Fruit fly (Drosophila melanogaster): ENCODE measurements around the gene bond.
A peak's percentile ranks its signal among the peaks of the same experiment; 100 is the strongest.

bond gene

DNA sequence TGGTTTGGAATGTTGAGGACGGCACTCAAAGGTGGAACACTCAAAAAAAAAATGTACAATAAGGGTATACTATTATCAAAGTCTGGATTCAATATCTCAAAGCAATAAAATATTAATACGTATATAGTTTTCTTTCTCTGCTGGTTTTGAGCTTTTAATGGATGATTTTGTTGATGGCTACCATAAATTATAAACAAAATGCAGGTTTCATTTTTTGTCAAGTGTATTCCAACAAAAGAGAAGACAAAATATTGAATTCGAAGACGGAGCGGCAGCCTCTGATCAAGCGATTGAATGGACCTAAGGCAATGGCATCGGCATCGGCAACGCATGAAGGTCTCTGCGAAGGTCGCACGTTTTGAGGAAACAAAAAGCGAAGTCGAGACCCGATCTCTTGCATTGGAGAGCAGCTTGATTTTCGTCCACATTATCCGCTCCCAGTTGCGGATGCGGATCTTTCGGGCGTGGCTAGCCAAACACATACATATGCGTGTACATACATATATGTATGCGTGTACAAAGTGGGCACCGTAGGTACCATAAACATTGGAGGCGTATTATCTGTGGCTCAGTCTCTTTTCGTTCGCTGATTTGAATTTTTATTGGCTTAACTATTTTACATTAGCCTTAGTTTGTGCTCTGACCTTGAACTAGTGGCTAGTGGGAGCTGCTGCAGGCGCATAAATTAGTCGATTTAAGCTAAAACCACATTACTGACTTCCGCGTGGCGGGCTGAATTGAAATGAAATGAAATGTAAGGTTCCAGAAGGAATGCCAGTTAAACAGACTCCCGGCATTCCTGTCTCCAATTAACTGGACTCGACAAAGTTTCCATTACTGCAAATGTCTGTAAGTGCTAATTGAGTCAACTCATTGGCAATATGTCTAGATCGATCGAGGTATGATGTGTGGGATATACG, 13.7 kb upstream of the bond start (continued):
- TF ChIP-seq CG8765 (GFP tag; IDR thresholded peaks at IDR 0.05), result no peak
- no peak for TF ChIP-seq seq (GFP tag; IDR thresholded peaks at IDR 0.05)
- TF ChIP-seq CG34422 (GFP tag; IDR thresholded peaks at IDR 0.05), result no peak
- peak; percentile 46; the same call in 1 of the 2 replicates for TF ChIP-seq ranshi (GFP tag; IDR thresholded peaks at IDR 0.05)
- peak; percentile 61 for TF ChIP-seq CG2678 (tag; optimal IDR thresholded peaks at IDR 0.05)
- TF ChIP-seq knrl (GFP tag; IDR thresholded peaks at IDR 0.05; ENCODE audit: partially characterized antibody), result no peak
- TF ChIP-seq CG8924 (tag; optimal IDR thresholded peaks at IDR 0.05), result peak; percentile 50
- TF ChIP-seq trh (GFP tag; optimal IDR thresholded peaks at IDR 0.05), result no peak
- 0 out of 3 replicates have a peak, but pooled peaks have one; percentile 45 for TF ChIP-seq CG11695 (GFP tag; IDR thresholded peaks at IDR 0.05)
- no peak for TF ChIP-seq CG5245 (GFP tag; optimal IDR thresholded peaks at IDR 0.05)
- TF ChIP-seq CG3281 (GFP tag; optimal IDR thresholded peaks at IDR 0.05), result peak; percentile 35
- no peak for TF ChIP-seq TFAM (GFP tag; optimal IDR thresholded peaks at IDR 0.05)
- peak; percentile 79 for TF ChIP-seq dmrt99B (tag; optimal IDR thresholded peaks at IDR 0.05)
- TF ChIP-seq CG11504 (tag; optimal IDR thresholded peaks at IDR 0.05), result peak; percentile 74
- TF ChIP-seq Aef1 (GFP tag; IDR thresholded peaks at IDR 0.05), result peak; percentile 43; the same call in 2 of the 3 replicates
- TF ChIP-seq CG10274 (GFP tag; optimal IDR thresholded peaks at IDR 0.05), result no peak
- TF ChIP-seq CG2199 (GFP tag; IDR thresholded peaks at IDR 0.05), result no peak
- TF ChIP-seq Eip74EF (GFP tag; optimal IDR thresholded peaks at IDR 0.05), result peak in 1 of 2 experiments; percentile 56
- peak; percentile 28 for TF ChIP-seq CG10209 (GFP tag; optimal IDR thresholded peaks at IDR 0.05)
- no peak for TF ChIP-seq CG12299 (tag; optimal IDR thresholded peaks at IDR 0.05)
- no peak for TF ChIP-seq Dip2 (GFP tag; IDR thresholded peaks at IDR 0.05)
- TF ChIP-seq al (GFP tag; IDR thresholded peaks at IDR 0.05), result no peak
- TF ChIP-seq Med (GFP tag), result peak; percentile 82
- TF ChIP-seq CG12659 (GFP tag; optimal IDR thresholded peaks at IDR 0.05), result peak; percentile 34
- no peak for TF ChIP-seq btn (GFP tag; optimal IDR thresholded peaks at IDR 0.05)
- no peak for TF ChIP-seq chif (GFP tag; optimal IDR thresholded peaks at IDR 0.05)
- TF ChIP-seq ase (GFP tag; IDR thresholded peaks at IDR 0.05), result peak; percentile 54; the same call in 1 of the 3 replicates
- TF ChIP-seq Sin3A (optimal IDR thresholded peaks at IDR 0.05), result no peak
- TF ChIP-seq CG11085 (GFP tag; IDR thresholded peaks at IDR 0.05), result no peak
- no peak for TF ChIP-seq sc (optimal IDR thresholded peaks at IDR 0.05)
- TF ChIP-seq sc (GFP tag; optimal IDR thresholded peaks at IDR 0.05), result no peak
- TF ChIP-seq Oaz (GFP tag; IDR thresholded peaks at IDR 0.05), result peak; percentile 40; the same call in 1 of the 2 replicates
- TF ChIP-seq Hr39 (optimal IDR thresholded peaks at IDR 0.05), result no peak
- TF ChIP-seq Ada2b (GFP tag; IDR thresholded peaks at IDR 0.05), result peak; percentile 33; the same call in 1 of the 2 replicates
- TF ChIP-seq fru (optimal IDR thresholded peaks at IDR 0.05), result no peak
- peak; percentile 25 for TF ChIP-seq CG12219 (GFP tag; optimal IDR thresholded peaks at IDR 0.05)
- no peak for TF ChIP-seq Asciz (GFP tag; optimal IDR thresholded peaks at IDR 0.05)
- no peak for TF ChIP-seq Dll (GFP tag; IDR thresholded peaks at IDR 0.05; ENCODE audit: partially characterized antibody)
- TF ChIP-seq az2 (GFP tag; optimal IDR thresholded peaks at IDR 0.05), result peak; percentile 29
- TF ChIP-seq maf-S (GFP tag; optimal IDR thresholded peaks at IDR 0.05), result no peak
- TF ChIP-seq ab (GFP tag; optimal IDR thresholded peaks at IDR 0.05), result no peak
- TF ChIP-seq wdn (GFP tag; IDR thresholded peaks at IDR 0.05), result no peak
- TF ChIP-seq chm (GFP tag; IDR thresholded peaks at IDR 0.05), result 0 out of 2 replicates have a peak, but pooled peaks have one; percentile 6
- TF ChIP-seq NC2α (GFP tag; optimal IDR thresholded peaks at IDR 0.05), result no peak
- TF ChIP-seq grn (GFP tag; optimal IDR thresholded peaks at IDR 0.05), result no peak
- no peak for TF ChIP-seq CG10654 (GFP tag; optimal IDR thresholded peaks at IDR 0.05)
- no peak for TF ChIP-seq CrebB (tag; optimal IDR thresholded peaks at IDR 0.05)
- peak; percentile 22 for TF ChIP-seq HHEX (GFP tag; optimal IDR thresholded peaks at IDR 0.05)
- no peak for TF ChIP-seq HLH54F (GFP tag; optimal IDR thresholded peaks at IDR 0.05)
- TF ChIP-seq bbx (GFP tag; IDR thresholded peaks at IDR 0.05; ENCODE audit: partially characterized antibody), result no peak

Data from whole organism, embryonic.